Fruit fly (Drosophila melanogaster) whole organism, adult: ENCODE measurements around the gene RabGGTb.

ENCODE experiments used
- CG11617 ChIP-seq: fragments of 200-800 bp; sonication (Bioruptor generic); optimal IDR thresholded peaks from 2 replicates; lab custom pipeline; 2017; ENCODE audit warnings: mild to moderate bottlenecking, missing biosample characterization, missing genetic modification reagents, missing genetic modification characterization
- CG14711 ChIP-seq: fragments of 200-800 bp; sonication (Bioruptor generic); optimal IDR thresholded peaks from 2 replicates; lab custom pipeline; 2018; ENCODE audit warnings: missing biosample characterization, mild to moderate bottlenecking, missing genetic modification characterization, moderate library complexity
- CG1620 ChIP-seq: fragments of 200-800 bp; sonication (Bioruptor generic); optimal IDR thresholded peaks from 2 replicates; lab custom pipeline; 2016; ENCODE audit warnings: missing biosample characterization, missing genetic modification characterization
- Clk ChIP-seq: fragments of 200-800 bp; sonication (Bioruptor generic); optimal IDR thresholded peaks from 2 replicates; lab custom pipeline; 2017; ENCODE audit warnings: missing biosample characterization, missing genetic modification characterization
- Crg-1 ChIP-seq: fragments of 200-800 bp; sonication (Bioruptor generic); optimal IDR thresholded peaks from 2 replicates; lab custom pipeline; 2016; ENCODE audit warnings: missing biosample characterization, missing genetic modification characterization
- cnc ChIP-seq, 2 experiments: fragments of >200 bp; optimal IDR thresholded peaks; 2 replicates each; lab custom pipeline; 2017
- ovo ChIP-seq: fragments of 200-800 bp; sonication (Bioruptor generic); optimal IDR thresholded peaks from 2 replicates; lab custom pipeline; 2016; ENCODE audit warnings: missing biosample characterization, missing genetic modification characterization
- pad ChIP-seq: fragments of 200-800 bp; sonication (Bioruptor generic); optimal IDR thresholded peaks from 3 replicates; lab custom pipeline; 2017; ENCODE audit warnings: missing biosample characterization, missing genetic modification characterization, mild to moderate bottlenecking, moderate library complexity, missing genetic modification reagents

dm6 chr2L:2882968-2883702 is 4.2 kb downstream of the RabGGTb start:
- TF ChIP-seq cnc (optimal IDR thresholded peaks at IDR 0.05; lab: Kevin White, UChicago) (no peak), CG11617 (peak; percentile 56), Crg-1 (no peak), ovo (GFP tag; lab: Kevin White, UChicago) (peak; percentile 86), CG14711 (tag; lab: Kevin White, UChicago) (peak; percentile 26), pad (GFP tag; lab: Kevin White, UChicago) (no peak), Clk (GFP tag; lab: Kevin White, UChicago) (no peak), CG1620 (GFP tag; lab: Kevin White, UChicago) (no peak)
